Worm (Caenorhabditis elegans): Measurements from ENCODE around the gene F41C3.7.

The F41C3.7 gene

DNA sequence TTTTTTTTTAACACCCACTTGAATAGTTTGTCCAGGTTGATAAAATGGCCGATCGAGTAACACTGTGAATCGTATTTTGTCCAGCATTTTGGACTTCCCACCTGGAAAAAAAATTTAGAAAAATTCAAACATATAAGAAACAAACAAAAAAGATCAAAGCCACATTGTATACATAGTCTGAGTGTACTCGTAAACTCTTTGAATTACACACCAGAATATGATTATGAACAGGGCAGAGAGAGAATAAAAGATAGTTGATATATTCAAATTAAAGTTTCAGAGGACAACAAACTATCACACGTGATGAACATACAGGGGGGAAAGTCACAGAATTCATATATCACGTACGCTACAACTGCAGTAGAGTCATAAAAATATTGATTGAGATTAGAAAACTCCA is 36.5 kb downstream of the F41C3.7 start, which contains the start of gene ttm-2:
TSS of gene ttm-2 (minus strand) at position 101 of the 400 bp plus-strand sequence.
- TF ChIP-seq hlh-17 (GFP tag; optimal IDR thresholded peaks at IDR 0.05; ENCODE audit: borderline replicate concordance) (no peak), nhr-90 (tag; optimal IDR thresholded peaks at IDR 0.05; ENCODE audit: poor library complexity) (no peak), C16A3.4 (tag; optimal IDR thresholded peaks at IDR 0.05) (no peak), nhr-11 (tag; optimal IDR thresholded peaks at IDR 0.05) (no peak)

DNA sequence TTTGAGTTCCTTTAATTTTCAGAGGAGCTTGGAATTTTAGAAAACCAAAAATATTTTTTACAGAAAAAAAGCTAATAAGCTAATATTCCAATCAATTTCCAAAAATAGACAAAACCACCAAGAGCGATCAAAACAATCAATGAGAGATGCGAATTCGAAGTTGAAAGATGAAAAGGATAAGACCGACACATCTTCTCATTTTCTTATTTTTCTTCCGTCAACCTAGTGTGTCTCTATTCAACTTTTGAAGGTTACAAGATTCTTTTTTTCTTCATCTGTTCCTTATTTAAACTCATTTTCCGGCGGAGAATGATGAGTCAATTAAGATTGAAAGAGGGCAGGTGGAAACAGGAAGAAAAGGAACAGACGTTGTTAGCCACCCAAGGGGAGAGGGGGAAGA is 37.8 kb downstream of the F41C3.7 start:
- no peak for TF ChIP-seq isw-1 (GFP tag; IDR thresholded peaks at IDR 0.05)
- TF ChIP-seq ceh-88 (GFP tag; IDR thresholded peaks at IDR 0.05): no peak
- TF ChIP-seq lir-3 (tag; optimal IDR thresholded peaks at IDR 0.05; ENCODE audit: poor library complexity): no peak
- TF ChIP-seq fkh-4 (tag; optimal IDR thresholded peaks at IDR 0.05; ENCODE audit: borderline replicate concordance): no peak
- no peak for TF ChIP-seq aha-1 (tag; optimal IDR thresholded peaks at IDR 0.05)
- no peak for TF ChIP-seq aly-2 (tag; optimal IDR thresholded peaks at IDR 0.05)
- TF ChIP-seq ceh-90 (tag; optimal IDR thresholded peaks at IDR 0.05): no peak
- no peak for TF ChIP-seq rnt-1 (tag; optimal IDR thresholded peaks at IDR 0.05)
- TF ChIP-seq ets-5 (GFP tag; IDR thresholded peaks at IDR 0.05): no peak
- TF ChIP-seq swsn-7 (tag; optimal IDR thresholded peaks at IDR 0.05): no peak
- peak; percentile 78 for TF ChIP-seq nhr-85 (tag)
- peak; percentile 48 for TF ChIP-seq blmp-1 (tag; optimal IDR thresholded peaks at IDR 0.05)
- peak; percentile 80 for TF ChIP-seq lin-14 (GFP tag; optimal IDR thresholded peaks at IDR 0.05)
- TF ChIP-seq mep-1 (tag; optimal IDR thresholded peaks at IDR 0.05): peak; percentile 3
- TF ChIP-seq nhr-20 (tag; optimal IDR thresholded peaks at IDR 0.05): peak; percentile 7
- TF ChIP-seq unc-62 (GFP tag; optimal IDR thresholded peaks at IDR 0.05): no peak
- TF ChIP-seq nhr-28 (tag; optimal IDR thresholded peaks at IDR 0.05): no peak
- no peak for TF ChIP-seq fkh-8 (tag; optimal IDR thresholded peaks at IDR 0.05)
- TF ChIP-seq nhr-71 (tag; optimal IDR thresholded peaks at IDR 0.05): no peak
- TF ChIP-seq unc-86 (tag; optimal IDR thresholded peaks at IDR 0.05): no peak
- TF ChIP-seq mab-9 (GFP tag; IDR thresholded peaks at IDR 0.05): no peak
- no peak for TF ChIP-seq unc-30 (tag; optimal IDR thresholded peaks at IDR 0.05)

DNA sequence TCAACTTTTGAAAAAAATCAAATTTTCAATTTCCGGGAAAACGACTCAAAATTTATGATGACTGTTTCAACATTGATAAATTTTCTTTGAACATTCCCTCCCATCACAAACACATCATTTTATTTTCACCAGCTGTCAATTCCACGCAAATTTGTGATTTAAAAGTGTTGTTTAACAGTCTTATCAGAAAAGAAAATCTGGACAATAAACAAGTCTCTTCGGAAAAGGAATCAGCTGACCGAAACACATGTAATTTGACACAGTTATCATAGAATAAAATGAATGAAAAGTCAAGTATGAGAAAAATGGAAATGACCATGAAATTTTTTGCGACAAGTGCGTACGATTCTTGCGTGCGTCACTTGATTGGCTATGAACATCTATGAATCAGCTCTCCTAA is 39.3 kb downstream of the F41C3.7 start:
- peak in 1 of 6 experiments; percentile 84 for TF ChIP-seq elt-3 (tag; optimal IDR thresholded peaks at IDR 0.05)
- TF ChIP-seq lsy-2 (tag; optimal IDR thresholded peaks at IDR 0.05): no peak
- TF ChIP-seq lin-14 (GFP tag; optimal IDR thresholded peaks at IDR 0.05): peak; percentile 30
- TF ChIP-seq efl-1 (optimal IDR thresholded peaks at IDR 0.05): no peak
- TF ChIP-seq efl-1 (GFP tag; optimal IDR thresholded peaks at IDR 0.05 in 1 of 2): peak in 1 of 2 experiments; percentile 73
- TF ChIP-seq mab-9 (GFP tag; IDR thresholded peaks at IDR 0.05): no peak
- TF ChIP-seq nhr-77 (tag; optimal IDR thresholded peaks at IDR 0.05): no peak
- peak; percentile 39 for TF ChIP-seq nhr-20 (tag; optimal IDR thresholded peaks at IDR 0.05)
- peak; percentile 30 for TF ChIP-seq C16A3.4 (tag; optimal IDR thresholded peaks at IDR 0.05)
- TF ChIP-seq lin-35 (GFP tag; optimal IDR thresholded peaks at IDR 0.05): peak in 1 of 2 experiments; percentile 42
- TF ChIP-seq ets-5 (GFP tag; IDR thresholded peaks at IDR 0.05): no peak
- TF ChIP-seq nhr-84 (tag; optimal IDR thresholded peaks at IDR 0.05): no peak
- TF ChIP-seq blmp-1 (tag; optimal IDR thresholded peaks at IDR 0.05): peak; percentile 84
- peak; percentile 91 for TF ChIP-seq elt-2 (tag; optimal IDR thresholded peaks at IDR 0.05)
- peak; percentile 75 for TF ChIP-seq nhr-85 (tag)
- TF ChIP-seq nhr-90 (tag; optimal IDR thresholded peaks at IDR 0.05; ENCODE audit: poor library complexity): peak; percentile 4

DNA sequence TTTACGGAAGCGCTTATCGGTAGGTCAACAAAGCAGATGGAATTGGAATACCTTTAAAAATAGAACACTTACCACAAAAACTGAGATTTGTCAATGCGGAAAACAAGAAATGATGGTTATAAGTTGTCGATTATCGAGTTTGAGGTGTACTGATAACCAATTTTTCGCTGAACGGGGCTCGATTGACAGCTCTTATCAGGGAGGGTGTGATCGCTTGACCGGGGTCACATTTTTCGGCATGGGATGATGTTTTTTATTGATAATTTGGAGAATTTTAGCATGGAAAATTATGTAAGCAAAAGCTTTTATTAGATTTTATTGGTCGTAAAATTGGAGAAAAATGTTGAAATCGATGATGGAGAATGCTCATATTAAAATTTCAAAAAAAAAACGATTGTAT is 40.1 kb downstream of the F41C3.7 start:
- TF ChIP-seq lin-14 (GFP tag; optimal IDR thresholded peaks at IDR 0.05) (peak; percentile 43), lin-35 (GFP tag; optimal IDR thresholded peaks at IDR 0.05) (peak in 1 of 2 experiments; percentile 26), nhr-76 (tag; optimal IDR thresholded peaks at IDR 0.05) (no peak), ztf-4 (tag; optimal IDR thresholded peaks at IDR 0.05) (no peak), elt-2 (tag; optimal IDR thresholded peaks at IDR 0.05) (peak; percentile 99), pqm-1 (tag; optimal IDR thresholded peaks at IDR 0.05) (peak; percentile 82)

All from whole organism, L1 larva.